Worm (Caenorhabditis elegans) whole organism, late embryonic: Measurements from ENCODE around the gene B0416.7.
A peak's percentile ranks its signal among the peaks of the same experiment; 100 is the strongest.

Source experiments
- F13H6.1 ChIP-seq: sonication (generic microtip); optimal IDR thresholded peaks from 2 replicates; lab custom pipeline; 2016; ENCODE audit warnings: missing genetic modification characterization, missing compliant biosample characterization
- K02D7.2 ChIP-seq: sonication (generic microtip); optimal IDR thresholded peaks from 2 replicates; lab custom pipeline; 2017; ENCODE audit warnings: mild to moderate bottlenecking, missing genetic modification characterization, missing compliant biosample characterization
- K09A11.1 ChIP-seq: sonication (generic microtip); optimal IDR thresholded peaks from 2 replicates; lab custom pipeline; 2017; ENCODE audit warnings: antibody characterized with exemption, mild to moderate bottlenecking, missing genetic modification characterization, missing compliant biosample characterization; ENCODE audit not compliant: insufficient read depth
- ahr-1 ChIP-seq: sonication (generic microtip); optimal IDR thresholded peaks from 2 replicates; lab custom pipeline; 2016; ENCODE audit warnings: missing genetic modification characterization, missing compliant biosample characterization
- ceh-14 ChIP-seq: sonication (generic microtip); optimal IDR thresholded peaks from 2 replicates; lab custom pipeline; 2016; ENCODE audit warnings: missing genotype, missing genetic modification characterization, missing compliant biosample characterization
- ceh-18 ChIP-seq: sonication (generic microtip); optimal IDR thresholded peaks from 2 replicates; lab custom pipeline; 2016; ENCODE audit warnings: missing genetic modification characterization, missing compliant biosample characterization
- ceh-19 ChIP-seq: fragments of 200-800 bp; sonication (Bioruptor generic); optimal IDR thresholded peaks from 2 replicates; lab custom pipeline; 2018; ENCODE audit warnings: mild to moderate bottlenecking, missing genetic modification characterization, missing compliant biosample characterization
- ceh-2 ChIP-seq: sonication (generic microtip); optimal IDR thresholded peaks from 2 replicates; lab custom pipeline; 2016; ENCODE audit warnings: missing genotype, missing genetic modification characterization, missing compliant biosample characterization
- ceh-22 ChIP-seq: sonication (generic microtip); optimal IDR thresholded peaks from 2 replicates; lab custom pipeline; 2017; ENCODE audit warnings: missing biosample characterization, missing genetic modification characterization
- ceh-24 ChIP-seq: sonication (generic microtip); optimal IDR thresholded peaks from 2 replicates; lab custom pipeline; 2016; ENCODE audit warnings: mild to moderate bottlenecking, missing genetic modification characterization, missing compliant biosample characterization
- ceh-31 ChIP-seq: sonication (generic microtip); optimal IDR thresholded peaks from 2 replicates; lab custom pipeline; 2016; ENCODE audit warnings: missing genetic modification characterization, missing compliant biosample characterization
- ceh-34 ChIP-seq: sonication (generic microtip); optimal IDR thresholded peaks from 2 replicates; lab custom pipeline; 2016; ENCODE audit warnings: mild to moderate bottlenecking, missing genetic modification characterization, missing compliant biosample characterization
- ceh-45 ChIP-seq: fragments of 200-800 bp; sonication (Bioruptor generic); IDR thresholded peaks from 2 replicates; pipeline ENCODE4 v1.3.6; 2022; ENCODE audit warnings: missing genetic modification reagents, missing genetic modification characterization, missing compliant biosample characterization
- ceh-9 ChIP-seq: sonication (generic microtip); optimal IDR thresholded peaks from 2 replicates; lab custom pipeline; 2016; ENCODE audit warnings: mild to moderate bottlenecking, missing genetic modification characterization, inconsistent platforms, missing compliant biosample characterization
- che-1 ChIP-seq: sonication (generic microtip); optimal IDR thresholded peaks from 2 replicates; lab custom pipeline; 2016; ENCODE audit warnings: mild to moderate bottlenecking, missing genetic modification characterization, missing compliant biosample characterization
- dmd-4 ChIP-seq: sonication (generic microtip); optimal IDR thresholded peaks from 2 replicates; lab custom pipeline; 2016; ENCODE audit warnings: borderline replicate concordance, missing genetic modification characterization, missing compliant biosample characterization
- dve-1 ChIP-seq: sonication (generic microtip); optimal IDR thresholded peaks from 2 replicates; lab custom pipeline; 2017; ENCODE audit warnings: antibody characterized with exemption, mild to moderate bottlenecking, missing genetic modification characterization, missing compliant biosample characterization
- elt-4 ChIP-seq: sonication (generic microtip); optimal IDR thresholded peaks from 2 replicates; lab custom pipeline; 2016; ENCODE audit warnings: missing genetic modification characterization, missing compliant biosample characterization
- ets-4 ChIP-seq: sonication (generic microtip); optimal IDR thresholded peaks from 2 replicates; lab custom pipeline; 2016; ENCODE audit warnings: missing genetic modification characterization, missing compliant biosample characterization
- fax-1 ChIP-seq: sonication (generic microtip); optimal IDR thresholded peaks from 2 replicates; lab custom pipeline; 2016; ENCODE audit warnings: missing genotype, missing genetic modification characterization, missing compliant biosample characterization
- fkh-10 ChIP-seq: fragments of 150-350 bp; optimal IDR thresholded peaks from 2 replicates; lab custom pipeline; 2014; ENCODE audit warnings: missing biosample characterization, missing genetic modification reagents, missing genetic modification characterization
- hlh-15 ChIP-seq: sonication (generic microtip); optimal IDR thresholded peaks from 2 replicates; lab custom pipeline; 2016; ENCODE audit warnings: missing genetic modification characterization, missing compliant biosample characterization
- hlh-30 ChIP-seq: sonication (generic microtip); optimal IDR thresholded peaks from 2 replicates; lab custom pipeline; 2017; ENCODE audit warnings: antibody characterized with exemption, missing genetic modification characterization, missing compliant biosample characterization; ENCODE audit not compliant: insufficient read depth
- hlh-8 ChIP-seq: sonication (generic microtip); optimal IDR thresholded peaks from 2 replicates; lab custom pipeline; 2016; ENCODE audit warnings: missing genotype, missing genetic modification characterization, missing compliant biosample characterization
- lin-11 ChIP-seq: fragments of 200-800 bp; sonication (Bioruptor generic); optimal IDR thresholded peaks from 2 replicates; lab custom pipeline; 2018; ENCODE audit warnings: mild to moderate bottlenecking, missing genetic modification characterization, missing compliant biosample characterization
- mec-3 ChIP-seq: sonication (generic microtip); optimal IDR thresholded peaks from 2 replicates; lab custom pipeline; 2016; ENCODE audit warnings: borderline replicate concordance, missing genetic modification characterization, missing compliant biosample characterization
- nfya-1 ChIP-seq: sonication (generic microtip); optimal IDR thresholded peaks from 2 replicates; lab custom pipeline; 2017; ENCODE audit warnings: missing genetic modification characterization, mild to moderate bottlenecking, missing compliant biosample characterization, antibody characterized with exemption, moderate library complexity
- nhr-11 ChIP-seq: fragments of 150-350 bp; optimal IDR thresholded peaks from 2 replicates; lab custom pipeline; 2014; ENCODE audit warnings: missing biosample characterization, missing genetic modification characterization
- nhr-232 ChIP-seq: sonication (generic microtip); optimal IDR thresholded peaks from 2 replicates; lab custom pipeline; 2016; ENCODE audit warnings: missing genetic modification characterization, missing compliant biosample characterization
- npax-4 ChIP-seq: sonication (generic microtip); optimal IDR thresholded peaks from 2 replicates; lab custom pipeline; 2016; ENCODE audit warnings: missing genetic modification characterization, missing compliant biosample characterization
- odd-2 ChIP-seq: sonication (generic microtip); optimal IDR thresholded peaks from 2 replicates; lab custom pipeline; 2017; ENCODE audit warnings: antibody characterized with exemption, mild to moderate bottlenecking, missing genetic modification characterization, missing compliant biosample characterization
- pat-9 ChIP-seq: fragments of 200-800 bp; sonication (Bioruptor generic); optimal IDR thresholded peaks from 2 replicates; lab custom pipeline; 2018; ENCODE audit warnings: mild to moderate bottlenecking, missing genetic modification characterization, moderate library complexity, missing compliant biosample characterization
- pax-1 ChIP-seq: fragments of 150-350 bp; optimal IDR thresholded peaks from 2 replicates; lab custom pipeline; 2014; ENCODE audit warnings: missing biosample characterization, missing genetic modification characterization
- pha-2 ChIP-seq: sonication (generic microtip); optimal IDR thresholded peaks from 2 replicates; lab custom pipeline; 2017; ENCODE audit warnings: mild to moderate bottlenecking, missing genetic modification characterization, missing compliant biosample characterization
- pha-4 ChIP-seq: fragments of 150-350 bp; optimal IDR thresholded peaks from 2 replicates; lab custom pipeline; 2018; ENCODE audit warnings: missing biosample characterization, missing genetic modification reagents, missing genetic modification characterization
- rnt-1 ChIP-seq: sonication (generic microtip); optimal IDR thresholded peaks from 2 replicates; lab custom pipeline; 2016; ENCODE audit warnings: missing genetic modification characterization, missing compliant biosample characterization
- sdc-2 ChIP-seq: sonication (generic microtip); optimal IDR thresholded peaks from 2 replicates; lab custom pipeline; 2016; ENCODE audit warnings: missing genotype, missing genetic modification characterization, missing compliant biosample characterization
- sox-2 ChIP-seq: fragments of 200-800 bp; sonication (Bioruptor generic); IDR thresholded peaks from 2 replicates; pipeline ENCODE4 v1.3.6; 2022; ENCODE audit warnings: missing genetic modification reagents, missing genetic modification characterization, missing compliant biosample characterization
- tbx-2 ChIP-seq: sonication (generic microtip); optimal IDR thresholded peaks from 2 replicates; lab custom pipeline; 2016; ENCODE audit warnings: missing genetic modification characterization, missing compliant biosample characterization
- tbx-7 ChIP-seq: sonication (generic microtip); optimal IDR thresholded peaks from 2 replicates; lab custom pipeline; 2016; ENCODE audit warnings: missing genotype, missing genetic modification characterization, missing compliant biosample characterization
- unc-3 ChIP-seq, 2 experiments: fragments of 200-800 bp in 1 of 2; sonication (Bioruptor generic) in 1 of 2; sonication (generic microtip) in 1 of 2; conservative IDR thresholded peaks in 1 of 2; optimal IDR thresholded peaks in 1 of 2; 2 replicates each; pipeline versions ENCODE4 v1.3.6 to Lab custom; 2016 to 2022; ENCODE audit warnings: missing compliant biosample characterization in 2 of 2, missing genetic modification characterization in 2 of 2, missing genetic modification reagents in 1 of 2
- unc-42 ChIP-seq: sonication (generic microtip); optimal IDR thresholded peaks from 2 replicates; lab custom pipeline; 2016; ENCODE audit warnings: missing genotype, missing genetic modification characterization, missing compliant biosample characterization
- unc-55 ChIP-seq: sonication (generic microtip); optimal IDR thresholded peaks from 2 replicates; lab custom pipeline; 2017; ENCODE audit warnings: missing biosample characterization, missing genetic modification reagents, missing genetic modification characterization
- unc-86 ChIP-seq: sonication (generic microtip); optimal IDR thresholded peaks from 2 replicates; lab custom pipeline; 2016; ENCODE audit warnings: missing genetic modification characterization, missing compliant biosample characterization
- zip-5 ChIP-seq: sonication (generic microtip); optimal IDR thresholded peaks from 2 replicates; lab custom pipeline; 2016; ENCODE audit warnings: missing genetic modification characterization, missing compliant biosample characterization
- ztf-16 ChIP-seq: sonication (generic microtip); optimal IDR thresholded peaks from 2 replicates; lab custom pipeline; 2017; ENCODE audit warnings: missing genetic modification characterization, missing compliant biosample characterization

The B0416.7 gene

DNA sequence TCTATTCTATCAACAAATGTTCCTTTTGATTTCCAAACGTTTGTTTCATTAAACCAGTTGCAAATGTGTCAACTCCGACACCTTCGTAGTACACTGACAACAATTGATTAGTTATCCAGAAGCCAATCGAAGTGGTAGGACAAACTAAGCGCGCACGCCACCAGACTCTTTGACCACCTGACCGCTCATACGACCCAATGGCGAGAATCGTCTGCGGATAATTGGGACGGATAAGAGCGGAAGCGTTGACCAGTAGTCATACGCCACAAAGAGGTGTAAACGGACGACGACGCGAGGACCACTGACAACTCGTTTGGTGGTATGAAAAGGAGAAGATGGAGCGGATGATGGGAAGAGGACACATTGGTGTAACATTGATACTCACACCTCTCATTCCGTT lies 2.6 kb upstream of the B0416.7 start:
- TF ChIP-seq unc-3 (GFP tag; conservative IDR thresholded peaks at IDR 0.05; lab: Robert Waterston, UW) (no peak), unc-3 (tag; optimal IDR thresholded peaks at IDR 0.05; lab: Kevin White, UChicago) (no peak), unc-42 (tag; lab: Kevin White, UChicago) (no peak), rnt-1 (tag; lab: Kevin White, UChicago) (peak; percentile 39), sox-2 (GFP tag; lab: Robert Waterston, UW) (no peak), nfya-1 (tag; lab: Kevin White, UChicago) (peak; percentile 19), ceh-14 (tag; lab: Kevin White, UChicago) (no peak), lin-11 (tag; lab: Kevin White, UChicago) (no peak), nhr-232 (tag; lab: Kevin White, UChicago) (no peak), ceh-9 (tag; lab: Kevin White, UChicago) (no peak), tbx-7 (tag; lab: Kevin White, UChicago) (no peak), hlh-15 (tag; lab: Kevin White, UChicago) (no peak), ceh-31 (tag; lab: Kevin White, UChicago) (no peak), tbx-2 (tag; lab: Kevin White, UChicago) (peak; percentile 17), fax-1 (tag; lab: Kevin White, UChicago) (no peak), che-1 (tag; lab: Kevin White, UChicago) (no peak), npax-4 (tag; lab: Kevin White, UChicago) (no peak), elt-4 (tag; lab: Kevin White, UChicago) (no peak), ceh-2 (no peak), ceh-45 (GFP tag; lab: Robert Waterston, UW) (no peak), K02D7.2 (tag; lab: Kevin White, UChicago) (no peak), hlh-30 (tag; lab: Kevin White, UChicago) (peak; percentile 26), unc-55 (GFP tag; lab: Kevin White, UChicago) (peak; percentile 20), dmd-4 (no peak), pat-9 (tag; lab: Kevin White, UChicago) (peak; percentile 3), dve-1 (no peak)

DNA sequence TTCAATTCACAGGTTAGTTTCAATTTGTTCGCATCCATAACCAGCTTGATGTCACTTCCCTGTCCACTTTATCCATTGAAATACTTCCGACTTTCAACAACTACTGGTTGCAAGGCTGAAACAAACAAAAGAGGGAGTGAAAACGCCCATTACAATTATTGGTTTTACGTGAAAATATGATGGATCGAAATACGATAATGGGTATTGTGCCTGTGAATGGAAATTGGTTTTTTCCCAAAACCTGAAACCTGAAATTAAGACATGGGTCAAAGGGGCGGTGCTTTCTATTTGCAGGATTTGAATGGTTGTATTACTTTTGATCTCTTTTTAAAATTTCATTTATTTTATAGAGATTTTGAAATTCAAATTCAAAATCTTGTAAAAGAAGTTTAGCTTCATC lies 1.1 kb upstream of the B0416.7 start, which contains the start of gene B0416.2:
TSS of gene B0416.2 (plus strand) at position 301 of the 400 bp plus-strand sequence.
- no peak for TF ChIP-seq zip-5

DNA sequence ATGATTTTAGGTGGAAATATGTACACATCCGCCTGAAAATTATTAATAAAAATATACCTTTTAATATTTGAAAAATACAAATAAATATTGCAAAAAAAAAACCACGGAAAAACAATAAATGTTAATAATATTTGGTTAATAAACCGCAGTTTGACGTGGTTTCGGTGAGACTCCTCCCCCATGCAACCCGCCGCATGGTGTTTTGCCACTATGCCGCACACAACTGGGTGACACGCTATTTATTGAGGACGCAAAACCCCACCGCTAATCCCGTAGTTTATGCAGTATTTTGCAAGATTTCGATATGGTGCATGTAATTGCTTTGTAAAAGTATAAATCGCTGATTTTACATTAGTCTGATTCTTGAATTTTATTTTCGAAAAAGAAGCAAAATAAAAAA lies 1.1 kb downstream of the B0416.7 start, which contains the start of gene gly-13:
TSS of gene gly-13 (minus strand) at position 32 of the 400 bp plus-strand sequence.
- TF ChIP-seq K09A11.1 = peak; percentile 88
- TF ChIP-seq lin-11 (tag; lab: Kevin White, UChicago) = peak; percentile 46
- TF ChIP-seq ceh-14 (tag; lab: Kevin White, UChicago) = peak; percentile 63
- no peak for TF ChIP-seq hlh-30 (tag; lab: Kevin White, UChicago)
- TF ChIP-seq ceh-24 = peak; percentile 19
- TF ChIP-seq pha-4 (tag; lab: Kevin White, UChicago) = no peak
- TF ChIP-seq tbx-7 (tag; lab: Kevin White, UChicago) = no peak
- peak; percentile 68 for TF ChIP-seq nfya-1 (tag; lab: Kevin White, UChicago)
- peak; percentile 23 for TF ChIP-seq unc-42 (tag; lab: Kevin White, UChicago)
- TF ChIP-seq odd-2 (tag; lab: Kevin White, UChicago) = peak; percentile 58
- no peak for TF ChIP-seq ceh-9 (tag; lab: Kevin White, UChicago)
- peak; percentile 55 for TF ChIP-seq pha-2
- peak; percentile 43 for TF ChIP-seq ztf-16
- TF ChIP-seq hlh-8 (tag; lab: Kevin White, UChicago) = peak; percentile 57
- peak; percentile 80 for TF ChIP-seq ceh-19 (GFP tag; lab: Kevin White, UChicago)
- no peak for TF ChIP-seq K02D7.2 (tag; lab: Kevin White, UChicago)
- TF ChIP-seq che-1 (tag; lab: Kevin White, UChicago) = peak; percentile 63
- no peak for TF ChIP-seq ceh-22
- TF ChIP-seq unc-86 (tag; lab: Kevin White, UChicago) = peak; percentile 60
- TF ChIP-seq F13H6.1 (tag; lab: Kevin White, UChicago) = peak; percentile 37
- no peak for TF ChIP-seq sdc-2 (tag; lab: Kevin White, UChicago)
- TF ChIP-seq ahr-1 (tag; lab: Kevin White, UChicago) = peak; percentile 9
- no peak for TF ChIP-seq ceh-45 (GFP tag; lab: Robert Waterston, UW)
- no peak for TF ChIP-seq pax-1
- TF ChIP-seq mec-3 = no peak
- TF ChIP-seq ceh-34 = peak; percentile 40
- peak; percentile 20 for TF ChIP-seq ets-4
- TF ChIP-seq unc-3 (GFP tag; conservative IDR thresholded peaks at IDR 0.05; lab: Robert Waterston, UW) = no peak
- TF ChIP-seq unc-3 (tag; optimal IDR thresholded peaks at IDR 0.05; lab: Kevin White, UChicago) = peak; percentile 42
- peak; percentile 56 for TF ChIP-seq hlh-15 (tag; lab: Kevin White, UChicago)
- peak; percentile 57 for TF ChIP-seq ceh-31 (tag; lab: Kevin White, UChicago)
- TF ChIP-seq ceh-18 (tag; lab: Kevin White, UChicago) = no peak
- TF ChIP-seq fkh-10 (GFP tag; lab: Kevin White, UChicago) = no peak
- TF ChIP-seq nhr-11 (tag; lab: Kevin White, UChicago) = no peak
